Fruit fly (Drosophila melanogaster) whole organism, embryonic: ENCODE measurements around the gene slow.

Experiments used
- Antp ChIP-seq: fragments of 200-800 bp; sonication (Bioruptor generic); optimal IDR thresholded peaks from 3 replicates; lab custom pipeline; 2016; ENCODE audit warnings: missing biosample characterization, missing genetic modification characterization
- CG1024 ChIP-seq: fragments of 200-800 bp; sonication (Bioruptor generic); IDR thresholded peaks from 2 replicates; pipeline ENCODE4 v1.3.6; 2022; ENCODE audit warnings: missing biosample characterization, missing genetic modification characterization
- CG10267 ChIP-seq: fragments of 200-800 bp; sonication (Bioruptor generic); optimal IDR thresholded peaks from 2 replicates; lab custom pipeline; 2018; ENCODE audit warnings: missing biosample characterization, mild to moderate bottlenecking, missing genetic modification characterization, moderate library complexity
- CG13424 ChIP-seq: fragments of 200-800 bp; sonication (Bioruptor generic); optimal IDR thresholded peaks from 2 replicates; lab custom pipeline; 2019; ENCODE audit warnings: missing biosample characterization, mild to moderate bottlenecking, missing genetic modification characterization, moderate library complexity
- CG14014 ChIP-seq: fragments of 200-800 bp; sonication (Bioruptor generic); IDR thresholded peaks from 2 replicates; pipeline ENCODE4 v1.3.6; 2022; ENCODE audit warnings: missing biosample characterization, missing genetic modification characterization
- CG14667 ChIP-seq: fragments of 200-800 bp; sonication (Bioruptor generic); IDR thresholded peaks from 2 replicates; pipeline ENCODE4 v1.3.6; 2022; ENCODE audit warnings: missing biosample characterization, missing genetic modification characterization
- CG1529 ChIP-seq: fragments of 200-800 bp; sonication (Bioruptor generic); optimal IDR thresholded peaks from 3 replicates; lab custom pipeline; 2018; ENCODE audit warnings: missing biosample characterization, missing genetic modification characterization
- CG2120 ChIP-seq: fragments of 200-800 bp; sonication (Bioruptor generic); optimal IDR thresholded peaks from 3 replicates; lab custom pipeline; 2016; ENCODE audit warnings: missing biosample characterization, missing genetic modification characterization
- CG31388 ChIP-seq: fragments of 200-800 bp; sonication (Bioruptor generic); optimal IDR thresholded peaks from 2 replicates; lab custom pipeline; 2016; ENCODE audit warnings: missing biosample characterization, missing genetic modification characterization
- CG32767 ChIP-seq: fragments of 200-800 bp; sonication (Bioruptor generic); IDR thresholded peaks from 2 replicates; pipeline ENCODE4 v1.3.6; 2022; ENCODE audit warnings: missing biosample characterization, missing genetic modification characterization
- CG33213 ChIP-seq: fragments of 200-800 bp; sonication (Bioruptor generic); optimal IDR thresholded peaks from 3 replicates; lab custom pipeline; 2016; ENCODE audit warnings: missing biosample characterization, missing genetic modification characterization
- CG4404 ChIP-seq: fragments of 200-800 bp; sonication (Bioruptor generic); IDR thresholded peaks from 2 replicates; pipeline ENCODE4 v1.3.6; 2022; ENCODE audit warnings: missing biosample characterization, missing genetic modification characterization
- CG6254 ChIP-seq: fragments of 200-800 bp; sonication (Bioruptor generic); optimal IDR thresholded peaks from 3 replicates; lab custom pipeline; 2017; ENCODE audit warnings: mild to moderate bottlenecking, missing biosample characterization, missing genetic modification reagents, missing genetic modification characterization
- CG7745 ChIP-seq: fragments of 200-800 bp; sonication (Bioruptor generic); optimal IDR thresholded peaks from 2 replicates; lab custom pipeline; 2018; ENCODE audit warnings: missing biosample characterization, mild to moderate bottlenecking, missing genetic modification characterization, moderate library complexity
- CG9215 ChIP-seq: fragments of 200-800 bp; sonication (Bioruptor generic); IDR thresholded peaks from 2 replicates; pipeline ENCODE4 v1.3.6; 2022; ENCODE audit warnings: missing biosample characterization, missing genetic modification characterization
- CoRest ChIP-seq: fragments of 200-800 bp; sonication (Bioruptor generic); optimal IDR thresholded peaks from 3 replicates; lab custom pipeline; 2018; ENCODE audit warnings: missing biosample characterization, mild to moderate bottlenecking, missing genetic modification characterization, moderate library complexity
- D ChIP-seq, 2 experiments: fragments of 200-800 bp in 1 of 2; fragments of >200 bp in 1 of 2; sonication (Bioruptor generic) in 1 of 2; optimal IDR thresholded peaks; 2 replicates in 1 of 2; 3 replicates in 1 of 2; lab custom pipeline; 2017; ENCODE audit warnings: mild to moderate bottlenecking in 1 of 2, missing biosample characterization in 1 of 2, missing genetic modification characterization in 1 of 2, missing genetic modification reagents in 1 of 2
- D19A ChIP-seq: fragments of 200-800 bp; optimal IDR thresholded peaks from 3 replicates; lab custom pipeline; 2019; ENCODE audit warnings: missing biosample characterization, mild to moderate bottlenecking, missing genetic modification characterization, moderate library complexity
- Dip3 ChIP-seq: fragments of 200-800 bp; sonication (Bioruptor generic); optimal IDR thresholded peaks from 3 replicates; lab custom pipeline; 2016; ENCODE audit warnings: missing biosample characterization, missing genetic modification characterization
- ERR ChIP-seq: fragments of 200-800 bp; sonication (Bioruptor generic); optimal IDR thresholded peaks from 2 replicates; lab custom pipeline; 2016; ENCODE audit warnings: missing biosample characterization, missing genetic modification characterization
- Ets97D ChIP-seq: fragments of 200-800 bp; sonication (Bioruptor generic); optimal IDR thresholded peaks from 3 replicates; lab custom pipeline; 2016; ENCODE audit warnings: missing biosample characterization, missing genetic modification characterization
- Fer1 ChIP-seq: fragments of 200-800 bp; sonication (Bioruptor generic); optimal IDR thresholded peaks from 2 replicates; lab custom pipeline; 2017; ENCODE audit warnings: missing biosample characterization, mild to moderate bottlenecking, missing genetic modification characterization
- Fer3 ChIP-seq: fragments of 200-800 bp; sonication (Bioruptor generic); optimal IDR thresholded peaks from 2 replicates; lab custom pipeline; 2018; ENCODE audit warnings: missing biosample characterization, mild to moderate bottlenecking, missing genetic modification characterization, moderate library complexity
- GATAe ChIP-seq: fragments of 200-800 bp; sonication (Bioruptor generic); conservative IDR thresholded peaks from 2 replicates; pipeline ENCODE4 v1.3.6; 2022; ENCODE audit warnings: missing biosample characterization, missing genetic modification characterization
- Mes4 ChIP-seq: fragments of 200-800 bp; sonication (Bioruptor generic); optimal IDR thresholded peaks from 2 replicates; lab custom pipeline; 2016; ENCODE audit warnings: missing biosample characterization, missing genetic modification characterization
- NfI ChIP-seq: fragments of 200-800 bp; sonication (Bioruptor generic); optimal IDR thresholded peaks from 3 replicates; lab custom pipeline; 2018; ENCODE audit warnings: missing biosample characterization, mild to moderate bottlenecking, missing genetic modification characterization, moderate library complexity
- Oli ChIP-seq: fragments of 200-800 bp; sonication (Bioruptor generic); optimal IDR thresholded peaks from 2 replicates; lab custom pipeline; 2018; ENCODE audit warnings: missing biosample characterization, mild to moderate bottlenecking, missing genetic modification characterization, moderate library complexity
- PHDP ChIP-seq: fragments of 200-800 bp; sonication (Bioruptor generic); optimal IDR thresholded peaks from 3 replicates; lab custom pipeline; 2018; ENCODE audit warnings: missing biosample characterization, mild to moderate bottlenecking, missing genetic modification characterization, moderate library complexity
- Ssrp ChIP-seq: fragments of 200-800 bp; sonication (Bioruptor generic); optimal IDR thresholded peaks from 2 replicates; lab custom pipeline; 2018; ENCODE audit warnings: missing biosample characterization, mild to moderate bottlenecking, missing genetic modification characterization, moderate library complexity
- Stat92E ChIP-seq, 3 experiments: fragments of >200 bp in 2 of 3; fragments of 200-800 bp in 1 of 3; sonication (Bioruptor generic) in 1 of 3; optimal IDR thresholded peaks; 2 replicates each; lab custom pipeline; 2017 to 2019; ENCODE audit warnings: missing biosample characterization in 3 of 3, missing genetic modification characterization in 3 of 3, mild to moderate bottlenecking in 1 of 3, moderate library complexity in 1 of 3
- Vsx1 ChIP-seq: fragments of 200-800 bp; sonication (Bioruptor generic); optimal IDR thresholded peaks from 2 replicates; lab custom pipeline; 2017; ENCODE audit warnings: missing biosample characterization, mild to moderate bottlenecking, missing genetic modification characterization, missing genetic modification reagents
- az2 ChIP-seq: fragments of 200-800 bp; sonication (Bioruptor generic); optimal IDR thresholded peaks from 3 replicates; lab custom pipeline; 2016; ENCODE audit warnings: missing biosample characterization, missing genetic modification characterization
- chinmo ChIP-seq: fragments of 200-800 bp; sonication (Bioruptor generic); IDR thresholded peaks from 4 replicates; pipeline ENCODE4 v1.3.6; 2022; ENCODE audit warnings: missing biosample characterization, missing genetic modification characterization; ENCODE audit not compliant: partially characterized antibody
- corto ChIP-seq: fragments of 200-800 bp; sonication (Bioruptor generic); optimal IDR thresholded peaks from 2 replicates; lab custom pipeline; 2016; ENCODE audit warnings: missing biosample characterization, mild to moderate bottlenecking, missing genetic modification characterization, moderate library complexity
- crp ChIP-seq, 2 experiments: fragments of 200-800 bp; sonication (Bioruptor generic); optimal IDR thresholded peaks; 2 replicates in 1 of 2; 3 replicates in 1 of 2; lab custom pipeline; 2017; ENCODE audit warnings: missing biosample characterization in 2 of 2, missing genetic modification characterization in 2 of 2, mild to moderate bottlenecking in 1 of 2, moderate library complexity in 1 of 2
- dm ChIP-seq: fragments of 200-800 bp; sonication (Bioruptor generic); optimal IDR thresholded peaks from 3 replicates; lab custom pipeline; 2016; ENCODE audit warnings: missing biosample characterization, missing genetic modification characterization
- en ChIP-seq: fragments of 200-800 bp; sonication (Bioruptor generic); optimal IDR thresholded peaks from 2 replicates; lab custom pipeline; 2016; ENCODE audit warnings: missing biosample characterization, missing genetic modification characterization
- fd3F ChIP-seq: fragments of 200-800 bp; sonication (Bioruptor generic); optimal IDR thresholded peaks from 2 replicates; lab custom pipeline; 2018; ENCODE audit warnings: missing biosample characterization, mild to moderate bottlenecking, missing genetic modification characterization, moderate library complexity
- grau ChIP-seq: fragments of 200-800 bp; optimal IDR thresholded peaks from 3 replicates; lab custom pipeline; 2019; ENCODE audit warnings: missing biosample characterization, mild to moderate bottlenecking, missing genetic modification characterization, moderate library complexity
- grn ChIP-seq: fragments of 200-800 bp; sonication (Bioruptor generic); optimal IDR thresholded peaks from 3 replicates; lab custom pipeline; 2017; ENCODE audit warnings: missing biosample characterization, missing genetic modification characterization
- hb ChIP-seq: fragments of 200-800 bp; sonication (Bioruptor generic); IDR thresholded peaks from 3 replicates; pipeline ENCODE4 v1.3.6; 2022; ENCODE audit warnings: missing biosample characterization, missing genetic modification characterization; ENCODE audit not compliant: partially characterized antibody
- luna ChIP-seq: fragments of 200-800 bp; sonication (Bioruptor generic); optimal IDR thresholded peaks from 2 replicates; lab custom pipeline; 2016; ENCODE audit warnings: missing biosample characterization, missing genetic modification characterization
- nmo ChIP-seq: fragments of 200-800 bp; sonication (Bioruptor generic); optimal IDR thresholded peaks from 2 replicates; lab custom pipeline; 2018; ENCODE audit warnings: missing biosample characterization, mild to moderate bottlenecking, missing genetic modification characterization, moderate library complexity
- onecut ChIP-seq: fragments of 200-800 bp; sonication (Bioruptor generic); IDR thresholded peaks from 2 replicates; pipeline ENCODE4 v1.3.6; 2022; ENCODE audit warnings: missing biosample characterization, missing genetic modification characterization
- scrt ChIP-seq: fragments of 200-800 bp; sonication (Bioruptor generic); optimal IDR thresholded peaks from 2 replicates; lab custom pipeline; 2018; ENCODE audit warnings: missing biosample characterization, mild to moderate bottlenecking, missing genetic modification characterization, moderate library complexity
- shn ChIP-seq: fragments of 200-800 bp; sonication (Bioruptor generic); optimal IDR thresholded peaks from 3 replicates; lab custom pipeline; 2016; ENCODE audit warnings: missing biosample characterization, missing genetic modification characterization
- so ChIP-seq: fragments of 200-800 bp; sonication (Bioruptor generic); IDR thresholded peaks from 3 replicates; pipeline ENCODE4 v1.3.6; 2022; ENCODE audit warnings: missing biosample characterization, missing genetic modification characterization
- stc ChIP-seq: fragments of 200-800 bp; sonication (Bioruptor generic); IDR thresholded peaks from 2 replicates; pipeline ENCODE4 v1.3.6; 2022; ENCODE audit warnings: missing biosample characterization, missing genetic modification characterization
- usp ChIP-seq: fragments of >200 bp; optimal IDR thresholded peaks from 2 replicates; lab custom pipeline; 2017; ENCODE audit warnings: missing biosample characterization, missing genetic modification characterization
- z ChIP-seq: fragments of 200-800 bp; sonication (Bioruptor generic); IDR thresholded peaks from 3 replicates; pipeline ENCODE4 v1.3.6; 2022; ENCODE audit warnings: missing biosample characterization, missing genetic modification characterization

The slow gene

dm6 chr3L:4378895-4379294, 5.3 kb upstream of the slow start (continued):
- TF ChIP-seq nmo (GFP tag; lab: Kevin White, UChicago) (peak; percentile 52), D (optimal IDR thresholded peaks at IDR 0.05; lab: Kevin White, UChicago) (no peak), D (GFP tag; optimal IDR thresholded peaks at IDR 0.05; lab: Kevin White, UChicago) (peak; percentile 29), scrt (GFP tag; lab: Kevin White, UChicago) (peak; percentile 39), GATAe (GFP tag; lab: Robert Waterston, UW) (no peak), shn (GFP tag; lab: Kevin White, UChicago) (no peak), z (GFP tag; lab: Robert Waterston, UW) (no peak), CG32767 (GFP tag; lab: Robert Waterston, UW) (0 out of 2 replicates have a peak, but pooled peaks have one; percentile 21), hb (GFP tag; lab: Robert Waterston, UW) (no peak), CG33213 (peak; percentile 12), dm (GFP tag; lab: Kevin White, UChicago) (no peak), usp (GFP tag; lab: Kevin White, UChicago) (no peak), ERR (GFP tag; lab: Kevin White, UChicago) (no peak), CG1529 (no peak), CG4404 (GFP tag; lab: Robert Waterston, UW) (peak; percentile 18; the same call in 1 of the 2 replicates), so (GFP tag; lab: Robert Waterston, UW) (0 out of 3 replicates have a peak, but pooled peaks have one; percentile 21), Ets97D (no peak), Fer3 (tag; lab: Kevin White, UChicago) (peak; percentile 59), PHDP (tag; lab: Kevin White, UChicago) (peak; percentile 68), Oli (peak; percentile 69), grn (no peak), en (GFP tag; lab: Kevin White, UChicago) (no peak), Vsx1 (GFP tag; lab: Kevin White, UChicago) (no peak), CG14014 (GFP tag; lab: Robert Waterston, UW) (peak; percentile 67), chinmo (GFP tag; lab: Robert Waterston, UW) (no peak), CG6254 (peak; percentile 31), fd3F (GFP tag; lab: Kevin White, UChicago) (peak; percentile 55), corto (GFP tag; lab: Kevin White, UChicago) (no peak), CG14667 (GFP tag; lab: Robert Waterston, UW) (peak; percentile 34; the same call in 1 of the 2 replicates), Ssrp (tag; lab: Kevin White, UChicago) (peak; percentile 47), Mes4 (no peak), Fer1 (GFP tag; lab: Kevin White, UChicago) (peak; percentile 82), az2 (peak; percentile 38), stc (GFP tag; lab: Robert Waterston, UW) (peak; percentile 61), crp (GFP tag; optimal IDR thresholded peaks at IDR 0.05; lab: Kevin White, UChicago) (no peak), CG10267 (tag; lab: Kevin White, UChicago) (peak; percentile 29), CG1024 (GFP tag; lab: Robert Waterston, UW) (no peak), Stat92E (GFP tag; optimal IDR thresholded peaks at IDR 0.05; lab: Kevin White, UChicago) (no peak), NfI (GFP tag; lab: Kevin White, UChicago) (peak; percentile 67), CG2120 (GFP tag; lab: Kevin White, UChicago) (peak; percentile 81), CG31388 (GFP tag; lab: Kevin White, UChicago) (no peak), CG7745 (tag; lab: Kevin White, UChicago) (no peak), grau (tag; lab: Kevin White, UChicago) (peak; percentile 71), CoRest (tag; lab: Kevin White, UChicago) (peak; percentile 69), Antp (GFP tag; lab: Kevin White, UChicago) (no peak), luna (GFP tag; lab: Kevin White, UChicago) (no peak), CG13424 (tag; lab: Kevin White, UChicago) (peak; percentile 63), onecut (GFP tag; lab: Robert Waterston, UW) (peak; percentile 44), D19A (tag; lab: Kevin White, UChicago) (peak; percentile 6), Dip3 (GFP tag; lab: Kevin White, UChicago) (peak; percentile 38), CG9215 (GFP tag; lab: Robert Waterston, UW) (peak; percentile 62)
